Worm (Caenorhabditis elegans): Measurements from ENCODE around the gene C55A1.6.
"Not testable (repeated sequence)": the region's sequence is repeated elsewhere in the genome, so short reads cannot be mapped to it uniquely, and the experiment has no call there.

C55A1.6 gene

DNA sequence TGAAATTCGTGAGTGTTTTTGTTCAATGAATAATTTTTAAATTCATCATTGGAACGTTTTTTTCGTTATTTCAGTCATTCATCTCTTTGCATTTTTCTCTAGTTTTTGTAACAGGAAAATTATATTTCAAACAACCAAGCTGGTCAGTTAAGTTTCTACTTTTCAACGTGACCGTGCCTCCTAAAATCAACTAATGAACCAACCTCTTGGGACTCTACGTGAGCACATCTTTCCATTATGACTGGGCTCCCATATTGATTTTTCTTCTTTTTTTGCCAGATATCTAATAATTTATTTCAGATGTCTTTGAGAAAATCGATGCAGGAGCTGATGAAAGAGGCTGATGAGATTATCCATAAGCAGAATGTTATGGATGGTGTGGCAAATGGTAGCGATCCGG, 22.3 kb upstream of the C55A1.6 start, which contains the start of gene C55A1.11:
Gene C55A1.11, plus strand, starts transcription at position 301 of the 400 bp plus-strand sequence.
- TF ChIP-seq irx-1 (tag; optimal IDR thresholded peaks at IDR 0.05): no peak
- TF ChIP-seq efl-1 (optimal IDR thresholded peaks at IDR 0.05): no peak
- TF ChIP-seq efl-1 (GFP tag; optimal IDR thresholded peaks at IDR 0.05 in 1 of 2): peak in 1 of 2 experiments; percentile 32

DNA sequence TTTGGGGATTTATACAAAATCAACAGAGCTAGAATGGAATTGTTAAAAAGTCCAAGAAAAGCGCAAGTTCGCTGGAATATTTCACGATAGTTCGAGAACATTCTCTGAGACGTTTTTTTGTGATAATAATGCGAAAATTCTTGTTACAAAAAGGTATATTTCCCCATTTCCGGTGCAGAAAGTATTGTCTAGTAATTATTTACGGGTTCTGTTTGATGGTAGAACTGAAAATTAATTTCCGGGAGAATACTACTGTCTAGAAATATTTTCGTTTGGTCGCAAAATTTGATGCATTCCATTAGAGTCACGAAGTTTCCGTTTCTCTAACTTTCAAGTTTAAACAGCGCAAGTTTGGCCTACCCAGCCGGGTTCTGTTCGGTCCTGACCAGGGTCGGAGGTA, 18.3 kb upstream of the C55A1.6 start, which contains the start of gene str-248:
Gene str-248, minus strand, starts transcription at position 101 of the 400 bp plus-strand sequence.
- no peak for TF ChIP-seq dpl-1 (GFP tag; optimal IDR thresholded peaks at IDR 0.05)
- no peak for TF ChIP-seq ets-5 (GFP tag; IDR thresholded peaks at IDR 0.05)
- TF ChIP-seq ztf-11 (tag; optimal IDR thresholded peaks at IDR 0.05): no peak
- no peak for TF ChIP-seq ceh-90 (tag; optimal IDR thresholded peaks at IDR 0.05)
- no peak for TF ChIP-seq F16B12.6 (tag; optimal IDR thresholded peaks at IDR 0.05)
- no peak for TF ChIP-seq egl-13 (tag; optimal IDR thresholded peaks at IDR 0.05)
- TF ChIP-seq lsy-2 (tag; optimal IDR thresholded peaks at IDR 0.05): no peak
- TF ChIP-seq lin-13 (GFP tag; optimal IDR thresholded peaks at IDR 0.05): no peak
- TF ChIP-seq zip-4 (GFP tag; optimal IDR thresholded peaks at IDR 0.05): no peak
- no peak for TF ChIP-seq unc-30 (tag; optimal IDR thresholded peaks at IDR 0.05)
- no peak for TF ChIP-seq nhr-90 (tag; optimal IDR thresholded peaks at IDR 0.05; ENCODE audit: poor library complexity)

DNA sequence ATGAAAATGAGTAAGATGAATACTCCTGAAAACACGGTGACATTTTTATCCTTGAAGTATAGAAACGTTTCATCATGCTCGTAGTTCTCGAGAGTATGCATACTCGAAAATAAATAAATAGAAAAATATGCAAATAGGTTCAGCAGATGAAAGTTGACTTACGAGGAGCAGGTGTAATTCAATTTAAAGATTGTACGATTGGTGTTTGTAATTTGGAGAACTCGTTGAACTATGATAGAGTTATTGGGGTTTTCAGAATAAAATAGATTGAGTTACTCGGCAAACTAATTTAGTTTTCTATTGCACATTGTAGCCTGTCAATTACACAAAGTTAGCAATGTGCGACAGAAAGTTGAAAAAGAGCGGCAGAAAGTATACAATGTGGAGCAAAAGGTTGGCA, 9.0 kb upstream of the C55A1.6 start, which contains the start of gene srz-44:
Gene srz-44, minus strand, starts transcription at position 101 of the 400 bp plus-strand sequence.
- no peak for TF ChIP-seq lin-35 (GFP tag; optimal IDR thresholded peaks at IDR 0.05)
- no peak for TF ChIP-seq ces-1 (GFP tag; optimal IDR thresholded peaks at IDR 0.05)
- no peak for TF ChIP-seq lsy-2 (tag; optimal IDR thresholded peaks at IDR 0.05)
- TF ChIP-seq lir-3 (tag; optimal IDR thresholded peaks at IDR 0.05; ENCODE audit: poor library complexity): no peak
- no peak for TF ChIP-seq egl-27 (tag; optimal IDR thresholded peaks at IDR 0.05)
- TF ChIP-seq isw-1 (GFP tag; IDR thresholded peaks at IDR 0.05): no peak
- no peak for TF ChIP-seq dpl-1 (GFP tag; optimal IDR thresholded peaks at IDR 0.05)
- no peak for TF ChIP-seq ztf-11 (tag; optimal IDR thresholded peaks at IDR 0.05)

DNA sequence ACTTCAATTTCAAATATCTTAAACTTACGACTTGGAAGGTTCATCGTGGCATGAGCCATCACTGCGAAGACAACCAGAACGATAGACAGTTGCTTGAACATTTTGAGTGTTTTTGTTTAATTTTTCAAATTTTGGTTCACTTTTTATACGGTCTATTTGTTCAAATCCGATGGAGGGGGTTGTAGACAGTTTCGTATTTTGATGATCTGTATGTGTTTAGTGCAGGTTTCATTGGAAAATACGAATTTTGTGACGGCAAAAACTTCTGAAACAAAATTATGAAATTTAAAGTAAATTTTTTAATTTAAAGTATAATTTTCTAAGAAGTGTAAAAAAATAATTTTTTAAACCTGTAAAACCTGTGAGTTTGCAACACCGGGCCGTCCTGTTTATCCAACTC, 4.6 kb upstream of the C55A1.6 start, which contains the start of gene C55A1.4:
Gene C55A1.4, minus strand, starts transcription at position 101 of the 400 bp plus-strand sequence.
- not testable (repeated sequence) for TF ChIP-seq swsn-7 (tag; optimal IDR thresholded peaks at IDR 0.05); lir-3 (tag; optimal IDR thresholded peaks at IDR 0.05; ENCODE audit: poor library complexity); unc-98 (GFP tag; IDR thresholded peaks at IDR 0.05)

DNA sequence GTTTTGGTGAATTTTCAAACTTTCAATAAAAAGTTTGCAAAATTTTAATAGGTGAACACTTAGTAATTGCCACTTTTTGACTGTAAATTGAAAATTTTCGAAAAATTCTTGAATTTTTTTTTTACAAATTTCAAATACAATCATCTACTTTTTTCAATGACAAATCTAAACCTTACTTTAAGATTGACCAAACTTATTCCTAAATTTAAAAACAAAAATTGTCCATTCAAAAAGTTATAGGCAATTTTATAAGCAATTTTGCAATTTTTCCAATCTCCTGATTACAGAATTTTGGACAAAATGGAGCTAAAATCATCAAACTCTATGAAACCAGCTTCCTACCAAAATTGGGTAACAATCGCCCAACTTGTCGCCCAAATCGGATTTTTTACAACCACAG, 3.3 kb upstream of the C55A1.6 start, which contains the start of gene str-23:
Gene str-23, plus strand, starts transcription at position 301 of the 400 bp plus-strand sequence.
- TF ChIP-seq C04F5.9 (tag; optimal IDR thresholded peaks at IDR 0.05) (no peak), unc-130 (tag; optimal IDR thresholded peaks at IDR 0.05) (no peak), unc-86 (tag; optimal IDR thresholded peaks at IDR 0.05) (no peak), rnt-1 (tag; optimal IDR thresholded peaks at IDR 0.05) (no peak), C34B4.2 (tag; optimal IDR thresholded peaks at IDR 0.05) (no peak), zip-4 (GFP tag; optimal IDR thresholded peaks at IDR 0.05) (no peak), F16B12.6 (tag; optimal IDR thresholded peaks at IDR 0.05) (no peak), pqm-1 (tag; optimal IDR thresholded peaks at IDR 0.05) (no peak), nhr-12 (tag; optimal IDR thresholded peaks at IDR 0.05) (no peak), efl-3 (GFP tag; optimal IDR thresholded peaks at IDR 0.05) (no peak), xbp-1 (tag; optimal IDR thresholded peaks at IDR 0.05) (no peak), nhr-90 (tag; optimal IDR thresholded peaks at IDR 0.05; ENCODE audit: poor library complexity) (no peak), nhr-77 (tag; optimal IDR thresholded peaks at IDR 0.05) (no peak), tlp-1 (tag; optimal IDR thresholded peaks at IDR 0.05) (no peak), ets-5 (GFP tag; IDR thresholded peaks at IDR 0.05) (no peak), sox-4 (tag; optimal IDR thresholded peaks at IDR 0.05) (no peak), ces-1 (GFP tag; optimal IDR thresholded peaks at IDR 0.05) (no peak), pag-3 (tag; optimal IDR thresholded peaks at IDR 0.05; ENCODE audit: borderline replicate concordance, insufficient read depth) (no peak), skn-1 (tag; optimal IDR thresholded peaks at IDR 0.05) (no peak), fkh-4 (tag; optimal IDR thresholded peaks at IDR 0.05; ENCODE audit: borderline replicate concordance) (no peak)
